Fruit fly (Drosophila melanogaster) whole organism, embryonic: ENCODE results near the gene Usp8.

Experiments
- Abd-B ChIP-seq: fragments of 200-800 bp; sonication (Bioruptor generic); optimal IDR thresholded peaks from 2 replicates; lab custom pipeline; 2018; ENCODE audit warnings: missing biosample characterization, mild to moderate bottlenecking, missing genetic modification characterization, moderate library complexity
- B-H1 ChIP-seq: fragments of 200-800 bp; sonication (Bioruptor generic); IDR thresholded peaks from 3 replicates; pipeline ENCODE4 v1.3.6; 2022; ENCODE audit warnings: missing biosample characterization, missing genetic modification characterization
- BtbVII ChIP-seq: fragments of 200-800 bp; sonication (Bioruptor generic); optimal IDR thresholded peaks from 3 replicates; lab custom pipeline; 2017; ENCODE audit warnings: missing biosample characterization, mild to moderate bottlenecking, missing genetic modification characterization
- CG1024 ChIP-seq: fragments of 200-800 bp; sonication (Bioruptor generic); IDR thresholded peaks from 2 replicates; pipeline ENCODE4 v1.3.6; 2022; ENCODE audit warnings: missing biosample characterization, missing genetic modification characterization
- CG10654 ChIP-seq: fragments of 200-800 bp; sonication (Bioruptor generic); optimal IDR thresholded peaks from 2 replicates; lab custom pipeline; 2016; ENCODE audit warnings: missing biosample characterization, missing genetic modification characterization
- CG10959 ChIP-seq: fragments of 200-800 bp; sonication (Bioruptor generic); IDR thresholded peaks from 2 replicates; pipeline ENCODE4 v1.3.6; 2022; ENCODE audit warnings: missing biosample characterization, missing genetic modification characterization
- CG12155 ChIP-seq: fragments of 200-800 bp; sonication (Bioruptor generic); optimal IDR thresholded peaks from 3 replicates; lab custom pipeline; 2016; ENCODE audit warnings: missing biosample characterization, missing genetic modification characterization
- CG13296 ChIP-seq: fragments of 200-800 bp; sonication (Bioruptor generic); optimal IDR thresholded peaks from 3 replicates; lab custom pipeline; 2018; ENCODE audit warnings: missing biosample characterization, mild to moderate bottlenecking, missing genetic modification characterization
- CG14667 ChIP-seq: fragments of 200-800 bp; sonication (Bioruptor generic); IDR thresholded peaks from 2 replicates; pipeline ENCODE4 v1.3.6; 2022; ENCODE audit warnings: missing biosample characterization, missing genetic modification characterization
- CG1529 ChIP-seq: fragments of 200-800 bp; sonication (Bioruptor generic); optimal IDR thresholded peaks from 3 replicates; lab custom pipeline; 2018; ENCODE audit warnings: missing biosample characterization, missing genetic modification characterization
- CG1603 ChIP-seq: fragments of 200-800 bp; sonication (Bioruptor generic); optimal IDR thresholded peaks from 2 replicates; lab custom pipeline; 2019; ENCODE audit warnings: missing biosample characterization, mild to moderate bottlenecking, missing genetic modification characterization, moderate library complexity
- CG16779 ChIP-seq: fragments of 200-800 bp; sonication (Bioruptor generic); IDR thresholded peaks from 2 replicates; pipeline ENCODE4 v1.3.6; 2022; ENCODE audit warnings: missing biosample characterization, missing genetic modification characterization
- CG17361 ChIP-seq: fragments of 200-800 bp; sonication (Bioruptor generic); IDR thresholded peaks from 3 replicates; pipeline ENCODE4 v1.3.6; 2022; ENCODE audit warnings: missing biosample characterization, missing genetic modification characterization
- CG1832 ChIP-seq: fragments of 200-800 bp; sonication (Bioruptor generic); optimal IDR thresholded peaks from 2 replicates; lab custom pipeline; 2017; ENCODE audit warnings: missing biosample characterization, mild to moderate bottlenecking, missing genetic modification characterization, inconsistent platforms
- CG18476 ChIP-seq: fragments of 200-800 bp; sonication (Bioruptor generic); optimal IDR thresholded peaks from 2 replicates; lab custom pipeline; 2016; ENCODE audit warnings: missing biosample characterization, mild to moderate bottlenecking, missing genetic modification characterization
- CG32532 ChIP-seq: fragments of 200-800 bp; sonication (Bioruptor generic); IDR thresholded peaks from 2 replicates; pipeline ENCODE4 v1.3.6; 2022; ENCODE audit warnings: missing biosample characterization, missing genetic modification characterization
- CG4328 ChIP-seq: fragments of 200-800 bp; sonication (Bioruptor generic); optimal IDR thresholded peaks from 3 replicates; lab custom pipeline; 2017; ENCODE audit warnings: missing biosample characterization, missing genetic modification reagents, missing genetic modification characterization
- CG4707 ChIP-seq: fragments of 200-800 bp; sonication (Bioruptor generic); optimal IDR thresholded peaks from 2 replicates; lab custom pipeline; 2018; ENCODE audit warnings: missing biosample characterization, mild to moderate bottlenecking, missing genetic modification characterization, moderate library complexity
- CG6813 ChIP-seq: fragments of 200-800 bp; sonication (Bioruptor generic); optimal IDR thresholded peaks from 2 replicates; lab custom pipeline; 2017; ENCODE audit warnings: missing biosample characterization, missing genetic modification characterization, mild to moderate bottlenecking, moderate library complexity, missing genetic modification reagents
- CG7357 ChIP-seq: fragments of 200-800 bp; sonication (Bioruptor generic); IDR thresholded peaks from 3 replicates; pipeline ENCODE4 v1.3.6; 2022; ENCODE audit warnings: missing biosample characterization, missing genetic modification characterization
- CG7372 ChIP-seq: fragments of 200-800 bp; sonication (Bioruptor generic); IDR thresholded peaks from 2 replicates; pipeline ENCODE4 v1.3.6; 2022; ENCODE audit warnings: missing biosample characterization, missing genetic modification characterization
- CG8944 ChIP-seq: fragments of 200-800 bp; sonication (Bioruptor generic); optimal IDR thresholded peaks from 3 replicates; lab custom pipeline; 2016; ENCODE audit warnings: missing biosample characterization, missing genetic modification characterization
- CTCF ChIP-seq: fragments of 200-800 bp; sonication (Bioruptor generic); optimal IDR thresholded peaks from 2 replicates; lab custom pipeline; 2017; ENCODE audit warnings: missing biosample characterization, mild to moderate bottlenecking, missing genetic modification characterization, moderate library complexity
- Dbx ChIP-seq: fragments of 200-800 bp; sonication (Bioruptor generic); IDR thresholded peaks from 3 replicates; pipeline ENCODE4 v1.3.6; 2022; ENCODE audit warnings: missing biosample characterization, missing genetic modification characterization
- Dip3 ChIP-seq: fragments of 200-800 bp; sonication (Bioruptor generic); optimal IDR thresholded peaks from 3 replicates; lab custom pipeline; 2016; ENCODE audit warnings: missing biosample characterization, missing genetic modification characterization
- Dref ChIP-seq: fragments of 200-800 bp; sonication (Bioruptor generic); IDR thresholded peaks from 2 replicates; pipeline ENCODE4 v1.3.6; 2022; ENCODE audit warnings: missing biosample characterization, missing genetic modification characterization
- Drgx ChIP-seq: fragments of 200-800 bp; sonication (Bioruptor generic); IDR thresholded peaks from 2 replicates; pipeline ENCODE4 v1.3.6; 2022; ENCODE audit warnings: missing biosample characterization, missing genetic modification characterization
- Eip74EF ChIP-seq, 2 experiments: fragments of 200-800 bp in 1 of 2; fragments of >200 bp in 1 of 2; sonication (Bioruptor generic) in 1 of 2; optimal IDR thresholded peaks; 2 replicates each; lab custom pipeline; 2017 to 2019; ENCODE audit warnings: missing biosample characterization in 2 of 2, missing genetic modification characterization in 2 of 2, mild to moderate bottlenecking in 1 of 2, moderate library complexity in 1 of 2
- HmgD ChIP-seq: fragments of 200-800 bp; sonication (Bioruptor generic); optimal IDR thresholded peaks from 3 replicates; lab custom pipeline; 2016; ENCODE audit warnings: missing biosample characterization, missing genetic modification characterization
- NC2α ChIP-seq: fragments of 200-800 bp; sonication (Bioruptor generic); optimal IDR thresholded peaks from 2 replicates; lab custom pipeline; 2016; ENCODE audit warnings: missing biosample characterization, missing genetic modification characterization
- Poxn ChIP-seq: fragments of 200-800 bp; sonication (Bioruptor generic); IDR thresholded peaks from 2 replicates; pipeline ENCODE4 v1.3.6; 2022; ENCODE audit warnings: missing biosample characterization, missing genetic modification characterization
- Rfx ChIP-seq: fragments of 200-800 bp; sonication (Bioruptor generic); IDR thresholded peaks from 2 replicates; pipeline ENCODE4 v1.3.6; 2022; ENCODE audit warnings: missing biosample characterization, missing genetic modification characterization
- Rx ChIP-seq: fragments of 200-800 bp; sonication (Bioruptor generic); IDR thresholded peaks from 2 replicates; pipeline ENCODE4 v1.3.6; 2022; ENCODE audit warnings: missing biosample characterization, missing genetic modification characterization
- Sox102F ChIP-seq: fragments of 200-800 bp; sonication (Bioruptor generic); optimal IDR thresholded peaks from 2 replicates; lab custom pipeline; 2018; ENCODE audit warnings: missing biosample characterization, mild to moderate bottlenecking, missing genetic modification characterization, moderate library complexity
- Sry-β ChIP-seq: fragments of 200-800 bp; sonication (Bioruptor generic); optimal IDR thresholded peaks from 2 replicates; lab custom pipeline; 2018; ENCODE audit warnings: missing biosample characterization, mild to moderate bottlenecking, missing genetic modification characterization, moderate library complexity
- Ssrp ChIP-seq: fragments of 200-800 bp; sonication (Bioruptor generic); optimal IDR thresholded peaks from 2 replicates; lab custom pipeline; 2018; ENCODE audit warnings: missing biosample characterization, mild to moderate bottlenecking, missing genetic modification characterization, moderate library complexity
- bcd ChIP-seq: fragments of 200-800 bp; sonication (Bioruptor generic); optimal IDR thresholded peaks from 2 replicates; lab custom pipeline; 2017; ENCODE audit warnings: missing biosample characterization, mild to moderate bottlenecking, missing genetic modification characterization
- ci ChIP-seq: fragments of 200-800 bp; sonication (Bioruptor generic); IDR thresholded peaks from 3 replicates; pipeline ENCODE4 v1.3.6; 2022; ENCODE audit warnings: missing biosample characterization, missing genetic modification characterization
- cwo ChIP-seq: fragments of 200-800 bp; sonication (Bioruptor generic); optimal IDR thresholded peaks from 3 replicates; lab custom pipeline; 2017; ENCODE audit warnings: missing biosample characterization, missing genetic modification characterization, mild to moderate bottlenecking, moderate library complexity, missing genetic modification reagents
- dmrt11E ChIP-seq: fragments of 200-800 bp; sonication (Bioruptor generic); optimal IDR thresholded peaks from 3 replicates; lab custom pipeline; 2018; ENCODE audit warnings: missing biosample characterization, mild to moderate bottlenecking, missing genetic modification characterization, moderate library complexity
- fru ChIP-seq: fragments of >200 bp; optimal IDR thresholded peaks from 2 replicates; lab custom pipeline; 2017
- gem ChIP-seq: fragments of 200-800 bp; sonication (Bioruptor generic); optimal IDR thresholded peaks from 2 replicates; lab custom pipeline; 2019; ENCODE audit warnings: missing biosample characterization, mild to moderate bottlenecking, missing genetic modification characterization, moderate library complexity
- luna ChIP-seq: fragments of 200-800 bp; sonication (Bioruptor generic); optimal IDR thresholded peaks from 2 replicates; lab custom pipeline; 2016; ENCODE audit warnings: missing biosample characterization, missing genetic modification characterization
- mirr ChIP-seq: fragments of 200-800 bp; sonication (Bioruptor generic); optimal IDR thresholded peaks from 3 replicates; lab custom pipeline; 2018; ENCODE audit warnings: missing biosample characterization, mild to moderate bottlenecking, missing genetic modification characterization
- pb ChIP-seq: fragments of 200-800 bp; sonication (Bioruptor generic); optimal IDR thresholded peaks from 3 replicates; lab custom pipeline; 2016; ENCODE audit warnings: missing biosample characterization, missing genetic modification characterization
- pfk ChIP-seq: fragments of 200-800 bp; sonication (Bioruptor generic); optimal IDR thresholded peaks from 2 replicates; lab custom pipeline; 2018; ENCODE audit warnings: missing biosample characterization, mild to moderate bottlenecking, missing genetic modification characterization, moderate library complexity
- run ChIP-seq: fragments of 200-800 bp; sonication (Bioruptor generic); optimal IDR thresholded peaks from 3 replicates; lab custom pipeline; 2018; ENCODE audit warnings: missing biosample characterization, mild to moderate bottlenecking, missing genetic modification characterization
- ssp ChIP-seq: fragments of 200-800 bp; sonication (Bioruptor generic); IDR thresholded peaks from 2 replicates; pipeline ENCODE4 v1.3.6; 2022; ENCODE audit warnings: missing biosample characterization, missing genetic modification characterization
- trh ChIP-seq: fragments of 200-800 bp; sonication (Bioruptor generic); optimal IDR thresholded peaks from 2 replicates; lab custom pipeline; 2016; ENCODE audit warnings: missing biosample characterization, missing genetic modification characterization
- twi ChIP-seq: fragments of 200-800 bp; optimal IDR thresholded peaks from 2 replicates; lab custom pipeline; 2019; ENCODE audit warnings: missing biosample characterization, mild to moderate bottlenecking, missing genetic modification characterization, moderate library complexity
- usp ChIP-seq: fragments of >200 bp; optimal IDR thresholded peaks from 2 replicates; lab custom pipeline; 2017; ENCODE audit warnings: missing biosample characterization, missing genetic modification characterization

The Usp8 gene

DNA sequence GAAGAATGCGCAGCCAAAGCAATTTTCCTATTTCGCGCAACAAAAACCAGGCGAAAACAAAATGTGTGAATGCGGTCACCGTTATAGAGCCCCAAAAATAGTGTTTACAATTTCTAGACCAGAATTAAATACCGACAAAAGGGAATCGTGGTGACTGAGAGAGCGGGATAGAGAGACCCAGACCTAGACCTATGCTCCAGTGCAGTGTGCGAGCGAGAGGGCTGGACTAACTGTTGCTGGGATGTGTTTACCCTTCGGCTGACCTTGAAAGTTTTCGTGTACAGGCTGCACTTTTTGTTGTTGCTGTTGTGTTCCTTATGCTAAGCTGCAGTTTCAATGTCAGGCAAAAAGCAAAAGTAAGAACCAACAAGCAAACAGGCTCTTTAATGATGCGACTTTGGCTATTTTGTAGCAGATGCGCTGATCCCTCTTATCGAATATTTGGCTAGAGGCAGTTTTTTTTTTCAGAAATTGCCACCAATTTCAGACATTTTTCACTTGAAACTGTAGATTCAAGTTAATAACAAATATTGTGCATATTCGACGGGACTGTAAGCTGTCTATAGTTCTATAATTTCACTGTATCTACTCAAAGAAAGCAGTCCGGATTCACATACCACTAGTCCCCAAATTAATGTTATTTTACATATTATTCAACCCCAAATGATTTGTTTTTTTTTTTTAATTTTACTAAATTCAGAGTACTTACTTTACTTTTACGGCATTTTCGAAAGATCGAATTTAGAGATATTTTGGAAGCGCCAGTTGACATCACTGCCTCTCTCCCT lies 52.7 kb downstream of the Usp8 start (continued):
- TF ChIP-seq Sry-β: peak; percentile 93
- TF ChIP-seq BtbVII (GFP tag; lab: Kevin White, UChicago): no peak
- peak; percentile 57; the same call in 2 of the 3 replicates for TF ChIP-seq Dbx
- TF ChIP-seq dmrt11E (tag; lab: Kevin White, UChicago): peak; percentile 32
- no peak for TF ChIP-seq CG4328 (GFP tag; lab: Kevin White, UChicago)
- no peak for TF ChIP-seq pb
- no peak for TF ChIP-seq CG14667 (GFP tag; lab: Robert Waterston, UW)
- TF ChIP-seq bcd (GFP tag; lab: Kevin White, UChicago): peak; percentile 52
- TF ChIP-seq mirr (GFP tag; lab: Kevin White, UChicago): no peak
- no peak for TF ChIP-seq CG1024 (GFP tag; lab: Robert Waterston, UW)
- TF ChIP-seq CG13296 (GFP tag; lab: Kevin White, UChicago): no peak
- TF ChIP-seq CG7372: no peak
- TF ChIP-seq Ssrp (tag; lab: Kevin White, UChicago): peak; percentile 31
- TF ChIP-seq twi (tag; lab: Kevin White, UChicago): no peak
- TF ChIP-seq CG12155 (GFP tag; lab: Kevin White, UChicago): no peak
- peak; percentile 13 for TF ChIP-seq cwo (GFP tag; lab: Kevin White, UChicago)
- no peak for TF ChIP-seq CG6813 (GFP tag; lab: Kevin White, UChicago)
- TF ChIP-seq pfk (GFP tag; lab: Kevin White, UChicago): no peak
- TF ChIP-seq CG1603 (tag; lab: Kevin White, UChicago): no peak
- no peak for TF ChIP-seq CG4707 (GFP tag; lab: Kevin White, UChicago)
- no peak for TF ChIP-seq luna (GFP tag; lab: Kevin White, UChicago)
- TF ChIP-seq Eip74EF (GFP tag; optimal IDR thresholded peaks at IDR 0.05; lab: Kevin White, UChicago): no peak
- TF ChIP-seq Sox102F (GFP tag; lab: Kevin White, UChicago): peak; percentile 16
- TF ChIP-seq Dip3 (GFP tag; lab: Kevin White, UChicago): no peak
- TF ChIP-seq CG16779: no peak
- TF ChIP-seq trh: no peak
- no peak for TF ChIP-seq Abd-B (GFP tag; lab: Kevin White, UChicago)
- no peak for TF ChIP-seq CTCF (GFP tag; lab: Kevin White, UChicago)
- peak; percentile 45 for TF ChIP-seq CG18476 (GFP tag; lab: Kevin White, UChicago)
- peak; percentile 49 for TF ChIP-seq gem (tag; lab: Kevin White, UChicago)
- TF ChIP-seq NC2α: no peak
- no peak for TF ChIP-seq fru (lab: Kevin White, UChicago)
- no peak for TF ChIP-seq B-H1
- no peak for TF ChIP-seq Poxn (GFP tag; lab: Robert Waterston, UW)
- peak; percentile 48; the same call in 1 of the 3 replicates for TF ChIP-seq CG17361 (GFP tag; lab: Robert Waterston, UW)
- peak; percentile 11 for TF ChIP-seq CG1529 (GFP tag; lab: Kevin White, UChicago)
- no peak for TF ChIP-seq CG7357
- TF ChIP-seq CG32532 (GFP tag; lab: Robert Waterston, UW): no peak
- peak; percentile 28 for TF ChIP-seq CG1832 (GFP tag; lab: Kevin White, UChicago)
- TF ChIP-seq CG10654 (GFP tag; lab: Kevin White, UChicago): no peak
- TF ChIP-seq run: no peak
- TF ChIP-seq Rfx (GFP tag; lab: Robert Waterston, UW): no peak
- TF ChIP-seq CG8944: no peak
- no peak for TF ChIP-seq Dref (GFP tag; lab: Robert Waterston, UW)
- no peak for TF ChIP-seq usp (GFP tag; lab: Kevin White, UChicago)
- TF ChIP-seq CG10959 (GFP tag; lab: Robert Waterston, UW): no peak
- no peak for TF ChIP-seq Drgx
- no peak for TF ChIP-seq Rx (GFP tag; lab: Robert Waterston, UW)
- TF ChIP-seq HmgD (GFP tag; lab: Kevin White, UChicago): no peak
- no peak for TF ChIP-seq ssp (GFP tag; lab: Robert Waterston, UW)
- TF ChIP-seq ci (GFP tag; lab: Robert Waterston, UW): no peak; the same call in 1 of the 3 replicates
